Fruit fly (Drosophila melanogaster): ENCODE measurements around the gene Dsp1.
A peak's percentile ranks its signal among the peaks of the same experiment; 100 is the strongest.

Gene Dsp1

DNA sequence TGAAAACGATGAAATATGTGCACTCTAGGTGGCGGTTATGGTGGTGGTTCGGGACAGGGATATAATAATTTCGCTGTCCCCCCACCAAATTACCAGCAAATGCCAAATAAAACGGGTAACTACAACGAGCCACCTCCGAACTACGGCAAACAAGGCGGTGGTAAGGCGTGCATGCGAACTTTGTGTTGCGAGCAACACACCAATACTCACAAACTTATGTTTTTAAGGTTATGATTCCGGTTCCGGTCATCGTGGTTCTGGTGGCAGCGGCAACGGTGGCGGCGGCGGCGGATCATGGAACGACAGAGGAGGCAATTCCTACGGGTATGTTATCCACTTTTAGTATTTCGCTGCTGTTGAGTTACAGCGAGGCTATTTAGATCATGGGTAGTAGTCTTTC lies 44.4 kb upstream of the Dsp1 start:
- TF ChIP-seq CG5204 (GFP tag; optimal IDR thresholded peaks at IDR 0.05) (no peak), CG1620 (GFP tag; optimal IDR thresholded peaks at IDR 0.05) (no peak), CG11617 (GFP tag; optimal IDR thresholded peaks at IDR 0.05) (no peak), kay (GFP tag; ENCODE audit: borderline replicate concordance) (no peak), Crg-1 (GFP tag; optimal IDR thresholded peaks at IDR 0.05) (no peak), toe (GFP tag; optimal IDR thresholded peaks at IDR 0.05) (no peak), CG14711 (tag; optimal IDR thresholded peaks at IDR 0.05) (no peak), Clk (GFP tag; optimal IDR thresholded peaks at IDR 0.05) (no peak), Mnt (GFP tag; optimal IDR thresholded peaks at IDR 0.05) (no peak), tj (GFP tag; optimal IDR thresholded peaks at IDR 0.05) (no peak), pad (GFP tag; optimal IDR thresholded peaks at IDR 0.05) (no peak), bab1 (GFP tag; optimal IDR thresholded peaks at IDR 0.05) (no peak), cnc (optimal IDR thresholded peaks at IDR 0.05) (no peak)

DNA sequence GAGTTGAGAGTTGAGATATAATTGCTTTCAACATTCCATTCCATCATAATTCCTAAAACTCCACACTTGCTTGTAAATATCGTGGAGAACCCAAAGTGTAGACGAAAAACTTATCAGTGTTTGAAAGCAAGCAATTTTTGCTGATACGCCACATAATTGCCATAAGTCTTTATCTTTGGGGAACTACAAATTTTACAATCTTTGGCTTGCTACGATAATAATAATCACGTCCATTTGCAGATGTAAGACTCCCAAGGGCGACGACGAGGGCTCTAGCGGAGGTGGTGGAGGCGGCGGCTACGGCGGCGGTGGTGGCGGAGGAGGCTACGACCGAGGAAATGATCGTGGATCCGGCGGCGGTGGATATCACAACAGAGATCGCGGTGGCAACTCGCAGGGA lies 40.8 kb upstream of the Dsp1 start:
- no peak for TF ChIP-seq kay (GFP tag; ENCODE audit: borderline replicate concordance)

DNA sequence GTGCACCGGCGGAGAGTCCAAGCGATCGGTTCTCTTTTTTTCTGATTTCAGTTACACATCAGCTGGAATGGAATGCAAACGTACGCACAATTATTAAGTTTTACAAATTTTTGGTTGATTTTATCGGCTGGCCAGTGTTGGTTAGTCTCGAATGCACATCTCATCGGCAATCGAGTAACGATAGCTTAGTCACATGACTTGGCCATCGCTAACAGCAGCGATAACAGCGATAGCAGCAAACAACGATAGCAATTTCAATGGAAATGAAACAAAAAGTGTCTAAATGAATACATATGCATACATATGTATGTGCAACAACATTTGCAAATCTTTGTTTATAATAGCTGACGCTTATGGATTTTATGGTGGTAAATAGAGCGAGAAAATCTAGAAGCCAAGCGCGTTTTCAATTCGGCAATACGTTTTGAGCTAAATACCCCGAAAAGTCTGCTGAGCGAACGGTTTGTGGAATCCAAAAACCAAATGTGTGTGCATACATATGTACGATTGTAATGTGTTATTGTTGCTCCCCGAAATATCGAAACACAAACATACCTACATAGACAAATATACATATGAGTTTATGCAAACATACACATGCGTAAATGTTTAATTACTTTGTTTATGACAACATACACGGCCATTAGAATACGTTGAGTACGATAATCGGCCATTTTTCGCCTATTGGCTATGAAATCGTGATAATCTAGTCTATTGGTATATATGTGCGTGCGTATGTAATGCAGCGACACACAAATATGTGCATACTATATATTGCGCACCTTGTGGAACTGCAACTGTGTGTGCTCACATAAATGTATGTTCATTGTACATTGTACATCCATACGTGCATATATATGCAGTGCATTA lies 36.8 kb upstream of the Dsp1 start, which contains the start of gene CG3632:
Gene CG3632, plus strand, starts transcription at position 249 of the 870 bp plus-strand sequence.
- TF ChIP-seq Crg-1 (GFP tag; optimal IDR thresholded peaks at IDR 0.05) (peak; percentile 89), CG33017 (tag; optimal IDR thresholded peaks at IDR 0.05) (peak; percentile 33), tj (GFP tag; optimal IDR thresholded peaks at IDR 0.05) (peak; percentile 94), CG7045 (GFP tag; optimal IDR thresholded peaks at IDR 0.05) (peak; percentile 28), CG1620 (GFP tag; optimal IDR thresholded peaks at IDR 0.05) (peak; percentile 89), kay (GFP tag; ENCODE audit: borderline replicate concordance) (no peak), bab1 (GFP tag; optimal IDR thresholded peaks at IDR 0.05) (peak; percentile 73), CG5204 (GFP tag; optimal IDR thresholded peaks at IDR 0.05) (no peak), Hr96 (GFP tag; optimal IDR thresholded peaks at IDR 0.05) (no peak), CG14711 (tag; optimal IDR thresholded peaks at IDR 0.05) (peak; percentile 66), CG7101 (tag; optimal IDR thresholded peaks at IDR 0.05) (peak; percentile 81), cnc (optimal IDR thresholded peaks at IDR 0.05) (no peak), cic (GFP tag; optimal IDR thresholded peaks at IDR 0.05) (peak; percentile 46), CG12768 (GFP tag; optimal IDR thresholded peaks at IDR 0.05) (no peak), Mnt (GFP tag; optimal IDR thresholded peaks at IDR 0.05) (peak; percentile 86), ovo (GFP tag; optimal IDR thresholded peaks at IDR 0.05) (peak; percentile 74), CG11617 (GFP tag; optimal IDR thresholded peaks at IDR 0.05) (peak; percentile 50), Clk (GFP tag; optimal IDR thresholded peaks at IDR 0.05) (no peak), pad (GFP tag; optimal IDR thresholded peaks at IDR 0.05) (peak; percentile 68), toe (GFP tag; optimal IDR thresholded peaks at IDR 0.05) (no peak)

DNA sequence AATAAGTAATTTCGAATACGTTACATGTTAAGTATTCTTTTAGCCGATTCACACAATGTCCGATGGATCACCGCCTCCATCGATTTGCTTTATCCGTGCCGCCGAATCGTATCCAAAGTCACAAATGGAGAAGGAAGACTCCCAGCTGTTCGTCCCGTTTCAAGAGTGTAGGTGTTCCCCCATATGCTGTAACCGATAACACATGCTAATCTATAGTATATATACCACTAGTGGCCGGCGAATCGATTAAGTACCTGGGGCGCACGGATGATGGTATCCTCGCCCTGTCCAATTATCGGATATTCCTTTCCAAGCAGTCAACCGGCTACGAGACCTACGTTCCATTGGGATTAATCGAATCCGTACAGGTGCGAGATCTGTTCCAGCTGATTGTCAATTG lies 35.8 kb upstream of the Dsp1 start, which contains the start of gene ERp44:
Gene ERp44, minus strand, starts transcription at position 101 of the 400 bp plus-strand sequence.
- no peak for TF ChIP-seq CG7101 (tag; optimal IDR thresholded peaks at IDR 0.05)
- no peak for TF ChIP-seq CG5204 (GFP tag; optimal IDR thresholded peaks at IDR 0.05)
- no peak for TF ChIP-seq CG7045 (GFP tag; optimal IDR thresholded peaks at IDR 0.05)
- TF ChIP-seq cic (GFP tag; optimal IDR thresholded peaks at IDR 0.05), result no peak
- TF ChIP-seq Mnt (GFP tag; optimal IDR thresholded peaks at IDR 0.05), result no peak
- TF ChIP-seq bab1 (GFP tag; optimal IDR thresholded peaks at IDR 0.05), result no peak
- TF ChIP-seq kay (GFP tag; ENCODE audit: borderline replicate concordance), result no peak

DNA sequence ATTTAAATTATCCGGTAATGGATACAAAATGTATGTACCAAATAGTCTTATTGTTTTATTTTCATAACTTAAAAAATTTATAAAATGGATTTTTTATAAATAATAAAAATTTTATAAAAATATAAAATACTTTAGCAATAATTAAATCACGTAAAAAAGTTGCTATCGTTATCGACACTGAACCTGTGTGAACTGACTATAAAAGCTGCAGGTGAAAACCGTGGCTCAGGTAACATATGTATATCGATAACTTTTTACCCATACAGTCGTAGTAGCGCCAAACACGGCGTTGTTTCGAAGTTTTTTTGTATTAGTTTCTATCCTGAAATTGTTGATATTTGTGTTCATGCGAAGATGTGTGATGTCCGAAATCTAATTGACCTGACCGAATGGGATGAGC lies 29.8 kb upstream of the Dsp1 start, which contains the start of gene CG3679:
Gene CG3679, plus strand, starts transcription at position 235 of the 400 bp plus-strand sequence.
- TF ChIP-seq CG14711 (tag; optimal IDR thresholded peaks at IDR 0.05) (peak; percentile 5), CG7101 (tag; optimal IDR thresholded peaks at IDR 0.05) (no peak), cic (GFP tag; optimal IDR thresholded peaks at IDR 0.05) (no peak)

DNA sequence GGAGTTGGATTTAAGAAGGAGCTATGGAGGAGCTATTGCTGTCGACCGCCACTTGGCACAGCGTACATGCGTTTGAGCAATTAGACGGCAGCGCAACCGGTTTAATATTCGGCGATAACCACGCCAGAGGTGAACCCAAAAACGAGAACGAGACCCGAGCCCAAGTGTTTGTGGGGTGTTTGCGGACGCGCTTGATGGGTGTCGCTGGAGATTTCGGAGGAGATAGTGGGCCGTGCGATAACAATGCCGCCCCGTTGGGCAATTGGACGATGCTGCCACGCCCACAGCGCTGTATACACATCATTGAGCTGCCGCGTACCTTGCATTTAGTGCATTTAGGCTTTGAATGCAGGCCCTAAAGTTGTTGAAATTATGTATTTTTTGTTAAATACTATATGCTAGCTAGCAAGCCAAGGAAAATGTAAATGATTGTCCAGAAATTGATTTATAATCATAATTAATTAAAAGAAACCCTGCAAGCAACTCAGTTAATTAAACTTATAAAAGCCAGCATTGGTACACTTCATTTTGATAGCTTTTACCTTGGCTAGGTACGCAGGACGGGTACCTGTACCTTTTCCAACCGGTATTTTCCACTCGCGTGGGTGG lies 25.0 kb upstream of the Dsp1 start, which contains the start of gene Had1:
Gene Had1, minus strand, starts transcription at position 358 of the 609 bp plus-strand sequence.
- TF ChIP-seq Clk (GFP tag; optimal IDR thresholded peaks at IDR 0.05) (no peak), pad (GFP tag; optimal IDR thresholded peaks at IDR 0.05) (no peak), cnc (optimal IDR thresholded peaks at IDR 0.05) (no peak), CG1620 (GFP tag; optimal IDR thresholded peaks at IDR 0.05) (no peak), CG12768 (GFP tag; optimal IDR thresholded peaks at IDR 0.05) (no peak), CG7045 (GFP tag; optimal IDR thresholded peaks at IDR 0.05) (no peak), Crg-1 (GFP tag; optimal IDR thresholded peaks at IDR 0.05) (no peak), CG11617 (GFP tag; optimal IDR thresholded peaks at IDR 0.05) (no peak), ovo (GFP tag; optimal IDR thresholded peaks at IDR 0.05) (no peak)

DNA sequence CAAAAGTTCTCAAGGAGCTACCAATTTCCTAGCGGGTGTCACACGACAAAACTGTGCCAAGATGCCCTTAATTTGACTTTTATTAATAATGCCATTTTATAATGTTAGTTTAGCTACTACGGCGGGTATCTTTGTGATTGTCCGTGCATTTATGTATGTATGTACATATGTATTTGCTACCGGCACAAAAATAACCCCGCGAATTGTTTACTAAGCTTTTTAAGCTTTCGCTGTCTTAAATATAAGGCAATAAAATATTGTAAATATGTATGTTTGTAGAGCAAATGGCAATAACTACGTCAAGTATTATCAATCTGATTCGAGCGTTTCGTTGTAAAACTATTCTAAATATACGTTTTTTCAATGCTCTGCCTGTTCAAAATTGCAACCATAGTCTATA lies 24.5 kb upstream of the Dsp1 start:
- TF ChIP-seq CG7045 (GFP tag; optimal IDR thresholded peaks at IDR 0.05) (no peak), cic (GFP tag; optimal IDR thresholded peaks at IDR 0.05) (peak; percentile 71), CG11617 (GFP tag; optimal IDR thresholded peaks at IDR 0.05) (no peak), kay (GFP tag; ENCODE audit: borderline replicate concordance) (peak; percentile 87), tj (GFP tag; optimal IDR thresholded peaks at IDR 0.05) (peak; percentile 47)

Data from whole organism, adult.